Worm (Caenorhabditis elegans): ENCODE data around the gene Y57G11C.3.

The Y57G11C.3 gene

ce11 chrIV:14793900-14794624, 26.1 kb downstream of the Y57G11C.3 start (continued):
- TF ChIP-seq madf-6 (GFP tag; IDR thresholded peaks at IDR 0.05) (no peak), ztf-25 (GFP tag; IDR thresholded peaks at IDR 0.05) (no peak), T07F8.4 (tag; optimal IDR thresholded peaks at IDR 0.05) (no peak), die-1 (tag; optimal IDR thresholded peaks at IDR 0.05) (no peak), sea-2 (GFP tag; IDR thresholded peaks at IDR 0.05) (no peak), hmg-20 (GFP tag; IDR thresholded peaks at IDR 0.05) (no peak), F23B12.7 (tag; optimal IDR thresholded peaks at IDR 0.05; ENCODE audit: insufficient read depth) (no peak), nhr-90 (tag; optimal IDR thresholded peaks at IDR 0.05) (peak; percentile 38), lin-35 (GFP tag; optimal IDR thresholded peaks at IDR 0.05) (peak in 1 of 3 experiments; percentile 13), nhr-120 (GFP tag; IDR thresholded peaks at IDR 0.05) (no peak), repo-1 (tag; optimal IDR thresholded peaks at IDR 0.05) (no peak), B0336.3 (GFP tag; IDR thresholded peaks at IDR 0.05) (0 out of 2 replicates have a peak, but pooled peaks have one; percentile 26), dpl-1 (GFP tag; optimal IDR thresholded peaks at IDR 0.05) (no peak), ceh-40 (GFP tag; IDR thresholded peaks at IDR 0.05) (no peak), lin-40 (tag; optimal IDR thresholded peaks at IDR 0.05) (peak; percentile 45), let-526 (GFP tag; IDR thresholded peaks at IDR 0.05) (no peak), dox-1 (GFP tag; IDR thresholded peaks at IDR 0.05) (no peak), ceh-58 (GFP tag; IDR thresholded peaks at IDR 0.05) (no peak), D2030.7 (GFP tag; IDR thresholded peaks at IDR 0.05) (no peak), B0019.2 (GFP tag; conservative IDR thresholded peaks at IDR 0.05) (no peak), zfh-2 (GFP tag; conservative IDR thresholded peaks at IDR 0.05) (peak; percentile 51; the same call in 1 of the 2 replicates), atf-7 (tag; optimal IDR thresholded peaks at IDR 0.05) (peak; percentile 17), Y53F4B.3 (GFP tag; IDR thresholded peaks at IDR 0.05) (no peak), F55B11.4 (tag; optimal IDR thresholded peaks at IDR 0.05; ENCODE audit: borderline replicate concordance, insufficient read depth) (no peak), snpc-1.3 (tag; optimal IDR thresholded peaks at IDR 0.05; ENCODE audit: insufficient read depth) (no peak), pbrm-1 (GFP tag; IDR thresholded peaks at IDR 0.05) (0 out of 2 replicates have a peak, but pooled peaks have one; percentile 6), egl-44 (GFP tag; IDR thresholded peaks at IDR 0.05) (no peak), attf-6 (GFP tag; IDR thresholded peaks at IDR 0.05) (no peak), tbx-9 (tag; optimal IDR thresholded peaks at IDR 0.05; ENCODE audit: borderline replicate concordance) (no peak), zim-3 (tag; optimal IDR thresholded peaks at IDR 0.05) (no peak), hmg-1.2 (GFP tag; IDR thresholded peaks at IDR 0.05) (peak; percentile 48; the same call in 1 of the 2 replicates), C06A6.2 (GFP tag; conservative IDR thresholded peaks at IDR 0.05) (no peak), T26A5.8 (tag; optimal IDR thresholded peaks at IDR 0.05) (no peak), mel-28 (tag; optimal IDR thresholded peaks at IDR 0.05; ENCODE audit: borderline replicate concordance) (no peak), athp-1 (tag; optimal IDR thresholded peaks at IDR 0.05) (no peak), hlh-26 (GFP tag; conservative IDR thresholded peaks at IDR 0.05) (no peak), tlf-1 (GFP tag; optimal IDR thresholded peaks at IDR 0.05) (no peak), egl-18 (GFP tag; IDR thresholded peaks at IDR 0.05) (no peak), chd-7 (tag; optimal IDR thresholded peaks at IDR 0.05) (no peak), xnd-1 (tag; optimal IDR thresholded peaks at IDR 0.05) (no peak), madf-3 (GFP tag; IDR thresholded peaks at IDR 0.05) (no peak), B0035.1 (tag; optimal IDR thresholded peaks at IDR 0.05) (no peak), madf-10 (tag; optimal IDR thresholded peaks at IDR 0.05) (no peak), ceh-79 (tag; optimal IDR thresholded peaks at IDR 0.05) (no peak), F52B5.7 (tag; optimal IDR thresholded peaks at IDR 0.05) (no peak), gei-17 (GFP tag; optimal IDR thresholded peaks at IDR 0.05) (no peak), efl-1 (GFP tag; optimal IDR thresholded peaks at IDR 0.05) (no peak), rec-8 (tag; optimal IDR thresholded peaks at IDR 0.05) (no peak)
